Worm (Caenorhabditis elegans) whole organism, L4 larva: ENCODE results near the gene F20G2.6.

ENCODE experiments used
- F37D6.2 ChIP-seq: sonication (generic microtip); optimal IDR thresholded peaks from 2 replicates; lab custom pipeline; 2016; ENCODE audit warnings: mild to moderate bottlenecking, missing genetic modification characterization, missing compliant biosample characterization
- aly-2 ChIP-seq: sonication (generic microtip); optimal IDR thresholded peaks from 2 replicates; lab custom pipeline; 2018; ENCODE audit warnings: missing biosample characterization, missing genetic modification characterization
- dmd-8 ChIP-seq: fragments of 200-800 bp; sonication (Bioruptor generic); IDR thresholded peaks from 2 replicates; pipeline ENCODE4 v1.3.6; 2022; ENCODE audit warnings: missing genetic modification characterization, missing compliant biosample characterization
- egl-27 ChIP-seq: sonication (generic microtip); optimal IDR thresholded peaks from 3 replicates; lab custom pipeline; 2017; ENCODE audit warnings: missing biosample characterization, missing genetic modification reagents, missing genetic modification characterization
- lin-39 ChIP-seq: fragments of 150-350 bp; optimal IDR thresholded peaks from 2 replicates; lab custom pipeline; 2014; ENCODE audit warnings: missing biosample characterization, missing genetic modification reagents, missing genetic modification characterization
- nhr-237 ChIP-seq: sonication (generic microtip); optimal IDR thresholded peaks from 2 replicates; lab custom pipeline; 2017; ENCODE audit warnings: missing biosample characterization, missing genetic modification characterization
- nhr-25 ChIP-seq: sonication (generic microtip); optimal IDR thresholded peaks from 2 replicates; lab custom pipeline; 2017; ENCODE audit warnings: missing genetic modification characterization, mild to moderate bottlenecking, missing compliant biosample characterization, antibody characterized with exemption, moderate library complexity, borderline replicate concordance; ENCODE audit not compliant: insufficient read depth
- skn-1 ChIP-seq: fragments of 150-350 bp; optimal IDR thresholded peaks from 2 replicates; lab custom pipeline; 2014; ENCODE audit warnings: missing biosample characterization, missing genetic modification characterization
- zag-1 ChIP-seq: fragments of 150-350 bp; optimal IDR thresholded peaks from 2 replicates; lab custom pipeline; 2014; ENCODE audit warnings: missing biosample characterization, missing genetic modification characterization
- zip-11 ChIP-seq: fragments of 200-800 bp; sonication (Bioruptor generic); IDR thresholded peaks from 2 replicates; pipeline ENCODE4 v1.3.6; 2022; ENCODE audit warnings: missing genetic modification characterization, missing compliant biosample characterization

- TF ChIP-seq F37D6.2 (tag; lab: Kevin White, UChicago) (no peak), lin-39 (tag; lab: Kevin White, UChicago) (no peak), nhr-237 (tag; lab: Kevin White, UChicago) (no peak), aly-2 (tag; lab: Kevin White, UChicago) (no peak), egl-27 (tag; lab: Kevin White, UChicago) (no peak), zag-1 (tag; lab: Kevin White, UChicago) (no peak), zip-11 (GFP tag; lab: Robert Waterston, UW) (no peak), dmd-8 (GFP tag; lab: Robert Waterston, UW) (no peak), nhr-25 (tag; lab: Kevin White, UChicago) (no peak), skn-1 (tag; lab: Kevin White, UChicago) (no peak)
These were observed 41.0 kb downstream of the F20G2.6 start, which contains the start of gene swan-2 for ce11 chrV:13803902-13804301.
